Fruit fly (Drosophila melanogaster): ENCODE data around the gene Naa40.
A peak's percentile ranks its signal among the peaks of the same experiment; 100 is the strongest.

Naa40 gene

dm6 chr3R:29736678-29737093 is 11.9 kb upstream of the Naa40 start, which contains the start of the genes CG7601 and CIA30 (continued):
- TF ChIP-seq prd (optimal IDR thresholded peaks at IDR 0.05), result no peak
- TF ChIP-seq prd (GFP tag; IDR thresholded peaks at IDR 0.05), result peak; percentile 100
- TF ChIP-seq CG17328 (GFP tag; IDR thresholded peaks at IDR 0.05), result peak; percentile 99
- TF ChIP-seq jigr1 (GFP tag; IDR thresholded peaks at IDR 0.05), result peak; percentile 100
- peak; percentile 94 for TF ChIP-seq cato (GFP tag; optimal IDR thresholded peaks at IDR 0.05; ENCODE audit: borderline replicate concordance)
- TF ChIP-seq CG3995 (GFP tag; optimal IDR thresholded peaks at IDR 0.05), result peak; percentile 86
- peak; percentile 95 for TF ChIP-seq CG6765 (GFP tag; optimal IDR thresholded peaks at IDR 0.05)
- TF ChIP-seq disco-r (GFP tag; optimal IDR thresholded peaks at IDR 0.05), result peak; percentile 97
- TF ChIP-seq wor (GFP tag; IDR thresholded peaks at IDR 0.05), result peak; percentile 99
- peak; percentile 100 for TF ChIP-seq CG4404 (GFP tag; IDR thresholded peaks at IDR 0.05)
- peak; percentile 97 for TF ChIP-seq her (GFP tag; optimal IDR thresholded peaks at IDR 0.05)
- peak; percentile 78 for TF ChIP-seq ac (GFP tag; optimal IDR thresholded peaks at IDR 0.05)
- TF ChIP-seq CG30431 (GFP tag; optimal IDR thresholded peaks at IDR 0.05), result peak; percentile 95
- peak; percentile 91 for TF ChIP-seq psq (GFP tag; optimal IDR thresholded peaks at IDR 0.05)
- no peak for TF ChIP-seq Trl (optimal IDR thresholded peaks at IDR 0.05)
- peak; percentile 99 for TF ChIP-seq Trl (GFP tag; optimal IDR thresholded peaks at IDR 0.05)
- TF ChIP-seq Tbp (GFP tag; optimal IDR thresholded peaks at IDR 0.05), result no peak
- TF ChIP-seq gfzf (GFP tag; optimal IDR thresholded peaks at IDR 0.05), result peak; percentile 40
- peak; percentile 93 for TF ChIP-seq CG15514 (GFP tag; optimal IDR thresholded peaks at IDR 0.05)
- no peak for TF ChIP-seq sd (tag; optimal IDR thresholded peaks at IDR 0.05)
- TF ChIP-seq slou (GFP tag; optimal IDR thresholded peaks at IDR 0.05), result peak; percentile 98
- peak; percentile 97 for TF ChIP-seq sima (GFP tag; optimal IDR thresholded peaks at IDR 0.05)
- TF ChIP-seq seq (GFP tag; IDR thresholded peaks at IDR 0.05), result peak; percentile 100
- TF ChIP-seq p53 (GFP tag; optimal IDR thresholded peaks at IDR 0.05), result peak; percentile 95
- TF ChIP-seq Dek (tag; optimal IDR thresholded peaks at IDR 0.05), result peak; percentile 98
- peak; percentile 100 for TF ChIP-seq Awh (GFP tag; IDR thresholded peaks at IDR 0.05)
- TF ChIP-seq Vsx1 (GFP tag; optimal IDR thresholded peaks at IDR 0.05), result peak; percentile 92
- TF ChIP-seq chinmo (GFP tag; IDR thresholded peaks at IDR 0.05; ENCODE audit: partially characterized antibody), result 0 out of 4 replicates have a peak, but pooled peaks have one; percentile 39
- peak; percentile 96 for TF ChIP-seq Ssrp (tag; optimal IDR thresholded peaks at IDR 0.05)
- peak; percentile 96 for TF ChIP-seq CG12391 (tag; optimal IDR thresholded peaks at IDR 0.05)
- TF ChIP-seq CG12942 (GFP tag; optimal IDR thresholded peaks at IDR 0.05), result peak; percentile 98
- TF ChIP-seq CG2875 (GFP tag; optimal IDR thresholded peaks at IDR 0.05), result peak; percentile 92
- TF ChIP-seq CG13287 (GFP tag; IDR thresholded peaks at IDR 0.05; ENCODE audit: partially characterized antibody), result peak; percentile 65
- TF ChIP-seq CG33557 (GFP tag; optimal IDR thresholded peaks at IDR 0.05), result peak; percentile 91
- TF ChIP-seq ewg (GFP tag; optimal IDR thresholded peaks at IDR 0.05), result peak; percentile 90
- peak; percentile 99 for TF ChIP-seq CG1647 (GFP tag; optimal IDR thresholded peaks at IDR 0.05)
- peak in 1 of 2 experiments; percentile 91 for TF ChIP-seq eve (GFP tag; optimal IDR thresholded peaks at IDR 0.05)
- peak; percentile 98 for TF ChIP-seq CG18599 (GFP tag; optimal IDR thresholded peaks at IDR 0.05)
- TF ChIP-seq CG7987 (GFP tag; optimal IDR thresholded peaks at IDR 0.05), result peak; percentile 95
- TF ChIP-seq ro (GFP tag; IDR thresholded peaks at IDR 0.05), result peak; percentile 100
- TF ChIP-seq CG14014 (GFP tag; IDR thresholded peaks at IDR 0.05), result peak; percentile 100
- TF ChIP-seq lbe (GFP tag; optimal IDR thresholded peaks at IDR 0.05), result peak; percentile 97
- peak; percentile 94 for TF ChIP-seq CG15011 (GFP tag; optimal IDR thresholded peaks at IDR 0.05)
- TF ChIP-seq Taf1 (GFP tag; IDR thresholded peaks at IDR 0.05), result peak; percentile 100
- TF ChIP-seq lmd (GFP tag; IDR thresholded peaks at IDR 0.05), result peak; percentile 100
- TF ChIP-seq sug (tag; optimal IDR thresholded peaks at IDR 0.05), result peak; percentile 98
- TF ChIP-seq da (GFP tag; optimal IDR thresholded peaks at IDR 0.05), result peak; percentile 94
- peak; percentile 98 for TF ChIP-seq CG10543 (GFP tag; optimal IDR thresholded peaks at IDR 0.05)
- peak; percentile 99 for TF ChIP-seq onecut (GFP tag; IDR thresholded peaks at IDR 0.05)
- TF ChIP-seq Max (GFP tag; optimal IDR thresholded peaks at IDR 0.05), result peak; percentile 99
- peak; percentile 99 for TF ChIP-seq CG9817 (tag; optimal IDR thresholded peaks at IDR 0.05)
